Fruit fly (Drosophila melanogaster): ENCODE measurements around the gene gudu.

The gudu gene

DNA sequence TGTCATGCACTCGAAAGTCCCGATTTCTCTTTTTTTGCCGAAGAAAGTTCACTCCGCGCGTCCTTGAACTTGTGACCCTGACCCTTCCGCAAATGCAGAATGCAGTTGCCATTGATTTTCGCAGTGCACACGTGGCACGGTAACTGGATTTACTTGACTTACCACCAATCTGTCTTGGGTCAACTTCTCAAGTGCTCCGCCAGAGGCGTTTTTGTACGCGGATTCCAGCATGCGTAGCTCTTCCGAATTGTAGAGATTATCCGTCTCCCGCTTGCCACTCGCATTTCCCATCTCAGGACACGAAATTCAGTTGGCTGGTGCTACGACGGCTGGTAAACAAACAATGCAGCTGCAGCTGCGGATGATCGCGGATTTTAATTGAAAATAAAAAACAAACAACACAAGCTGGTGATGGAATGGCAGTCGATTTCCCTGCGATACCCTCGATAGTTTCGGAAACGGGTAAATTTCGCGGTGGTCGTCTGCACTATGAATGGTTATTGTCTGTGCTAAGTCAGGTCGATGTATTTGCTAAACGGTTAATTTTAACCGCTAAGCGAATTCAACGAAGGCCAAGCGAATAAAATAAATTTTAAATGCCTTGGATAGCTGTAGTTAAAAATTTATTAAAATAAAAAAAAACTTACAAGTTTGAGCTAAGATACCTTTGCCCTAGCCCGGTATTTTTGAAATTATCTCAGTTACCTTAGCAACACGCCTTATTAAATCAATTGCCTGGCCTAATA lies at the start of gene gudu, which contains the start of gene CG5149:
Gene gudu, plus strand, starts transcription at position 696 of the 746 bp plus-strand sequence.
Gene CG5149, minus strand, starts transcription at position 441 of the 746 bp plus-strand sequence.
- TF ChIP-seq CG17801 (GFP tag; optimal IDR thresholded peaks at IDR 0.05; ENCODE audit: partially characterized antibody), result no peak

DNA sequence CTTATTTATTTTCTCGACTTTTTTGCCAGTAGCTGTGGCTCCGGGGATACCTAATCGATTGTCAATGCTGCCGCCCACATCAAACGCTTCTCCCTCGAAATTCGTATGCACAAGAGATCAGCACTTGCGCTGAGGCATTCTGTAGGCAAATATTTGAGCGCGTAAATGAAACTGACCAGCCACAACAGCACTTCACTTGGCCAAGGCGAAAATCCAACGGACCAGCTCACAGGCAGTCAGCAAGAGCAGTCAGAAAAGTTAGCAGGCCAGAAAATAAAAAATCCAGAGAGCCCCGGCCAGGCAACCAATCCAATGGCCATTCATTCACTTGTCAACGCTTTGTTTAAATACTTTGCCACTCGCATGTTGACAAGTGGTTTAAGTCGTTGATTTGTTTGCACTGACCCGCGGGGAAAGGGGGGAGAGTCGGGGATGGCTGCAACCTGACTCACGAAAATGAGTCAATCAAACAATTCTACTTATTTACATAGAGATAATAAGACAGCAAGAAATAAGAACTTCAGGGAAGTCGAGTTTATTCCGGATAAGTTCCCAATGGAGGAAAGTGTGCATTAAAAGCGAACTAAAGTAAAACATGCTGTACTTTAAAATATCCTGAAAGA lies 48.8 kb upstream of the gudu start:
- no peak for TF ChIP-seq CG17801 (GFP tag; optimal IDR thresholded peaks at IDR 0.05; ENCODE audit: partially characterized antibody)

- TF ChIP-seq CG17801 (GFP tag; optimal IDR thresholded peaks at IDR 0.05; ENCODE audit: partially characterized antibody), result no peak
Observed at dm6 chr2L:7340139-7340538, 48.2 kb upstream of the gudu start.

DNA sequence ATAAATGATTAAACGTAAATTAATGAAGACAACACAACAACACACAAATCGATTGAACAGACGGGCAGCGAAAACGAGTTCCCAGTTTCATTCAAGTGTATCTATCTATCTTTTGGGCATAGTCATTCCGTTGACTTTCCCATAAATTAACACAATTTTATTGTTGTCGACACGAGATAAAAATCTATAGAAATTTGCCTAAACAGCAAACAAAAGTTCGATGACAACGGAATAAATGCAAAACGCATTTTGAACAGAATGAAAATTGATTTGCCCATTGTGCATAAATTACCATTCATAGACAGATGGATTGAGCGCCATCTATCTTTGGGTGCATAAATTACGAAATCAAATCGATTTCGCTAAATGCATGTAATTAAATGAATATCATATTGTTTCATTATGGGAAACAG lies 35.5 kb upstream of the gudu start:
- TF ChIP-seq CG17801 (GFP tag; optimal IDR thresholded peaks at IDR 0.05; ENCODE audit: partially characterized antibody), result no peak

DNA sequence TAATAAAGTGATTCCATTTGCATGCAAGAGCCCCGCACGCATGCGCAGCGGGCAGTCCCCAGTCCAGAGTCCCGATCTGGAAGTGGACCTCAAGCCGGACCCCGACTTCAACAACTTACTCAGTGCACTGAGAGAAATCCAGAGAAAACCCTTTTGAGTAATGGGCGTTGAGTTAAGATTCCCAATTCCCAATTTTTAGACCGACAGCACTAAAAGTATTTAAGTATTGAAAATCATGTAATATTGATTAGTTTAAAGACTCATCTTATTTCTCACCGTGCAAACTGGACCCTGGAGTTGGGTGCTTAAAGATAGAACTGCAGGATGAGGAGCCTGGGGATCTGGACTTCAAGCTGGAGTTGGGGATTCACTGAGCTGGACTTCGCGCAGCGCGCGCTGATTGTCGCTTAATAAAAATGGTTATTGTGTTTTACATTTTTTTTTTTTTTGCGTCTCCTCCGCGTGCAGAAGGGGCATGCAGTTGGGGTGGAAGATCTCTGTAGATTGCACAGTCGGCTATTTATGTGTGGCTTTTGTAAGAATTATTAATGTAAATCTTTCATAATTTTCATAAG lies 30.2 kb upstream of the gudu start:
- TF ChIP-seq CG17801 (GFP tag; optimal IDR thresholded peaks at IDR 0.05; ENCODE audit: partially characterized antibody), result no peak

DNA sequence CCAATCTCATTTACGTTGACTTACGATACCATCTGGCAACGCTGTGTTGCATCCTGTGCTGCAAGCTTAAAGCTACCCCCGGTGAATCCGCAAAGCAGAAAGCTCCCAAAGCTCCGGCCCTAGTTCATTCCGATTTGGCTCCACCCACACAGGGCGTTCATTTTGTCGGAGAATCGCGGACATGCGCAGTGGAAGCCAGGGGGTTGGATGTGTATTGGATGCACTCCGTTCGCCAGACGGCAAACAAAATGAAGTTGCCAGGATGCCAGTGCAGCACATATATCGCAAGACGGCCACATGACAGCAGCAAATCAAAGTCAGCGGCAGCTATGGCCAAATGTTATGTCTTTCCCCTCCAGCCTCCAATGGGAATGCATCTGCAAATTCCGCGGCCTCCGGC lies 29.5 kb upstream of the gudu start:
- TF ChIP-seq CG17801 (GFP tag; optimal IDR thresholded peaks at IDR 0.05; ENCODE audit: partially characterized antibody), result no peak

DNA sequence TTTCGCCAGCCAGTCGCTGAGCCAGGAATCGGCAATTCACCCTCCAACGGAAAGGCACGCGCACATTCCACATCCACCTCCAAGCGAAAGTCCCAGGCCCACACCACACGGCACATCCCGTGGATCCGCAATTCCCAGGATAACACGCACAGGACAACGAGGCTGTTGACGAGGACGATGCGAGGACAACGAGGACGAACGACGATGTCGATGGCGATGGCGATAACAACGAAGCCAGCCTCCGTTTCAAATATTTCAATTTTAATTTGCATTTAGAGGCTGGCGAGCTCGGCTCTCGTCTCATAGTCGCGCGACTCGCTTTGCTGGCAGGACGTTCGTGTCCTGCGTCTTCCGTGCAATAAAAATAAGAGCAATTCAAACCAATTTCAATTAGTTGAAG lies 25.2 kb upstream of the gudu start, which contains the start of gene Wnt10:
Gene Wnt10, plus strand, starts transcription at position 301 of the 400 bp plus-strand sequence.
- TF ChIP-seq CG17801 (GFP tag; optimal IDR thresholded peaks at IDR 0.05; ENCODE audit: partially characterized antibody), result no peak

- no peak for TF ChIP-seq CG17801 (GFP tag; optimal IDR thresholded peaks at IDR 0.05; ENCODE audit: partially characterized antibody)
Observed at dm6 chr2L:7376157-7376556, 12.2 kb upstream of the gudu start.

dm6 chr2L:7377402-7377801 lies 10.9 kb upstream of the gudu start, which contains the start of gene ninaC:
Gene ninaC, plus strand, starts transcription at chr2L:7377702.
- no peak for TF ChIP-seq CG17801 (GFP tag; optimal IDR thresholded peaks at IDR 0.05; ENCODE audit: partially characterized antibody)

dm6 chr2L:7386555-7387420 lies 1.5 kb upstream of the gudu start:
- TF ChIP-seq CG17801 (GFP tag; optimal IDR thresholded peaks at IDR 0.05; ENCODE audit: partially characterized antibody), result peak; percentile 42

- peak; percentile 65 for TF ChIP-seq CG17801 (GFP tag; optimal IDR thresholded peaks at IDR 0.05; ENCODE audit: partially characterized antibody)
Observed at dm6 chr2L:7395813-7396212, 7.5 kb downstream of the gudu start.

- no peak for TF ChIP-seq CG17801 (GFP tag; optimal IDR thresholded peaks at IDR 0.05; ENCODE audit: partially characterized antibody)
Observed at dm6 chr2L:7396962-7397361, 8.7 kb downstream of the gudu start.

DNA sequence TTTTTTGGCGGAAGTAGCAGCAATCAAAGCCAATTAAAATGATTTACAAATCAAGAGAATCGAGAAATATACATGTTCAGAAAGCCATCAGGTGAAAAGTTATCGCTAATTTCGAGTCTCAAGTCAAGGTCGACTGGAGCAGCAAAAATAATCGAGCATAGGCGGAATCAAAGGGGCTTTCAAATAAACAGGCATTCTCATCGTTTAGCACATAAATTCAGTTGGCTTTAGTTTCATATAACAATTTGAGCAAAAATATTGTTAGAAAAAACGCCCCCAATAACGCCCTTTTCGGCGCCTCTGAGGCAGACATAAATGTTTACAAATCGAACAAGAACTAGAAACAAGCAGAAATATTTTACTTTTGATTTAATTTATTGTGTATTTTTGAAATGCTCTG lies 9.4 kb downstream of the gudu start:
- no peak for TF ChIP-seq CG17801 (GFP tag; optimal IDR thresholded peaks at IDR 0.05; ENCODE audit: partially characterized antibody)

- no peak for TF ChIP-seq CG17801 (GFP tag; optimal IDR thresholded peaks at IDR 0.05; ENCODE audit: partially characterized antibody)
Observed at dm6 chr2L:7398528-7398927, 10.2 kb downstream of the gudu start, which contains the start of gene CG5160. Gene CG5160, minus strand, starts transcription at chr2L:7398750.

- TF ChIP-seq CG17801 (GFP tag; optimal IDR thresholded peaks at IDR 0.05; ENCODE audit: partially characterized antibody), result no peak
Observed at dm6 chr2L:7401025-7401424, 12.7 kb downstream of the gudu start, which contains the start of gene CG5171. Gene CG5171, plus strand, starts transcription at chr2L:7401335.
